Fruit fly (Drosophila melanogaster) whole organism, embryonic: ENCODE measurements around the gene Ctns.

Experiments used
- Atf-2 ChIP-seq: fragments of 200-800 bp; sonication (Bioruptor generic); optimal IDR thresholded peaks from 2 replicates; lab custom pipeline; 2016; ENCODE audit warnings: missing biosample characterization, missing genetic modification characterization
- CG10565 ChIP-seq: fragments of 200-800 bp; sonication (Bioruptor generic); optimal IDR thresholded peaks from 3 replicates; lab custom pipeline; 2016; ENCODE audit warnings: missing biosample characterization, mild to moderate bottlenecking, missing genetic modification characterization
- CG12659 ChIP-seq: fragments of 200-800 bp; sonication (Bioruptor generic); optimal IDR thresholded peaks from 3 replicates; lab custom pipeline; 2017; ENCODE audit warnings: mild to moderate bottlenecking, missing biosample characterization, missing genetic modification reagents, missing genetic modification characterization
- CG12744 ChIP-seq: fragments of 200-800 bp; sonication (Bioruptor generic); optimal IDR thresholded peaks from 2 replicates; lab custom pipeline; 2016; ENCODE audit warnings: missing biosample characterization, missing genetic modification characterization
- CG13424 ChIP-seq: fragments of 200-800 bp; sonication (Bioruptor generic); optimal IDR thresholded peaks from 2 replicates; lab custom pipeline; 2019; ENCODE audit warnings: missing biosample characterization, mild to moderate bottlenecking, missing genetic modification characterization, moderate library complexity
- CG14050 ChIP-seq: fragments of 200-800 bp; sonication (Bioruptor generic); IDR thresholded peaks from 3 replicates; pipeline ENCODE4 v1.3.6; 2022; ENCODE audit warnings: missing biosample characterization, missing genetic modification characterization
- CG14710 ChIP-seq: fragments of 200-800 bp; sonication (Bioruptor generic); optimal IDR thresholded peaks from 3 replicates; lab custom pipeline; 2019; ENCODE audit warnings: missing biosample characterization, mild to moderate bottlenecking, missing genetic modification characterization, moderate library complexity
- CG15269 ChIP-seq: fragments of 200-800 bp; sonication (Bioruptor generic); optimal IDR thresholded peaks from 2 replicates; lab custom pipeline; 2018; ENCODE audit warnings: missing biosample characterization, mild to moderate bottlenecking, missing genetic modification characterization, moderate library complexity
- CG15479 ChIP-seq: fragments of 200-800 bp; sonication (Bioruptor generic); optimal IDR thresholded peaks from 3 replicates; lab custom pipeline; 2019; ENCODE audit warnings: missing biosample characterization, mild to moderate bottlenecking, missing genetic modification characterization, moderate library complexity
- CG2116 ChIP-seq: fragments of 200-800 bp; sonication (Bioruptor generic); optimal IDR thresholded peaks from 3 replicates; lab custom pipeline; 2018; ENCODE audit warnings: missing biosample characterization, mild to moderate bottlenecking, missing genetic modification characterization
- CG2202 ChIP-seq: fragments of 200-800 bp; sonication (Bioruptor generic); optimal IDR thresholded peaks from 2 replicates; lab custom pipeline; 2018; ENCODE audit warnings: missing biosample characterization, mild to moderate bottlenecking, missing genetic modification characterization
- CG3065 ChIP-seq: fragments of 200-800 bp; sonication (Bioruptor generic); optimal IDR thresholded peaks from 2 replicates; lab custom pipeline; 2016; ENCODE audit warnings: missing biosample characterization, missing genetic modification characterization
- CG43689 ChIP-seq: fragments of 200-800 bp; sonication (Bioruptor generic); IDR thresholded peaks from 2 replicates; pipeline ENCODE4 v1.3.6; 2022; ENCODE audit warnings: missing biosample characterization, missing genetic modification characterization
- CG7357 ChIP-seq: fragments of 200-800 bp; sonication (Bioruptor generic); IDR thresholded peaks from 3 replicates; pipeline ENCODE4 v1.3.6; 2022; ENCODE audit warnings: missing biosample characterization, missing genetic modification characterization
- CG7745 ChIP-seq: fragments of 200-800 bp; sonication (Bioruptor generic); optimal IDR thresholded peaks from 2 replicates; lab custom pipeline; 2018; ENCODE audit warnings: missing biosample characterization, mild to moderate bottlenecking, missing genetic modification characterization, moderate library complexity
- CG7987 ChIP-seq: fragments of 200-800 bp; sonication (Bioruptor generic); optimal IDR thresholded peaks from 2 replicates; lab custom pipeline; 2018; ENCODE audit warnings: missing biosample characterization, mild to moderate bottlenecking, missing genetic modification characterization, moderate library complexity
- CG8290 ChIP-seq, 3 experiments: fragments of 200-800 bp; sonication (Bioruptor generic); optimal IDR thresholded peaks; 2 replicates each; lab custom pipeline; 2016 to 2019; ENCODE audit warnings: missing biosample characterization in 3 of 3, missing genetic modification characterization in 3 of 3, mild to moderate bottlenecking in 2 of 3, moderate library complexity in 1 of 3
- CG8944 ChIP-seq: fragments of 200-800 bp; sonication (Bioruptor generic); optimal IDR thresholded peaks from 3 replicates; lab custom pipeline; 2016; ENCODE audit warnings: missing biosample characterization, missing genetic modification characterization
- CG9437 ChIP-seq: fragments of 200-800 bp; sonication (Bioruptor generic); optimal IDR thresholded peaks from 2 replicates; lab custom pipeline; 2018; ENCODE audit warnings: missing biosample characterization, mild to moderate bottlenecking, missing genetic modification characterization
- CG9876 ChIP-seq: fragments of 200-800 bp; sonication (Bioruptor generic); optimal IDR thresholded peaks from 2 replicates; lab custom pipeline; 2016; ENCODE audit warnings: missing biosample characterization, missing genetic modification characterization
- CkIIα-i1 ChIP-seq: fragments of 200-800 bp; sonication (Bioruptor generic); IDR thresholded peaks from 2 replicates; pipeline ENCODE4 v1.3.6; 2022; ENCODE audit warnings: missing biosample characterization, missing genetic modification characterization
- Ets65A ChIP-seq: fragments of 200-800 bp; sonication (Bioruptor generic); peaks from one replicate; lab custom pipeline; 2016; ENCODE audit warnings: missing biosample characterization, missing genetic modification characterization
- Ets97D ChIP-seq: fragments of 200-800 bp; sonication (Bioruptor generic); optimal IDR thresholded peaks from 3 replicates; lab custom pipeline; 2016; ENCODE audit warnings: missing biosample characterization, missing genetic modification characterization
- GATAe ChIP-seq: fragments of 200-800 bp; sonication (Bioruptor generic); conservative IDR thresholded peaks from 2 replicates; pipeline ENCODE4 v1.3.6; 2022; ENCODE audit warnings: missing biosample characterization, missing genetic modification characterization
- HHEX ChIP-seq: fragments of 200-800 bp; sonication (Bioruptor generic); optimal IDR thresholded peaks from 3 replicates; lab custom pipeline; 2017; ENCODE audit warnings: missing biosample characterization, mild to moderate bottlenecking, missing genetic modification characterization, missing genetic modification reagents
- Lim3 ChIP-seq: fragments of 200-800 bp; sonication (Bioruptor generic); IDR thresholded peaks from 2 replicates; pipeline ENCODE4 v1.3.6; 2022; ENCODE audit warnings: missing biosample characterization, missing genetic modification characterization
- Optix ChIP-seq: fragments of 200-800 bp; sonication (Bioruptor generic); IDR thresholded peaks from 3 replicates; pipeline ENCODE4 v1.3.6; 2022; ENCODE audit warnings: missing biosample characterization, missing genetic modification characterization
- Ravus ChIP-seq: fragments of 200-800 bp; sonication (Bioruptor generic); IDR thresholded peaks from 2 replicates; pipeline ENCODE4 v1.3.6; 2022; ENCODE audit warnings: missing biosample characterization, missing genetic modification characterization
- TFAM ChIP-seq: fragments of 200-800 bp; sonication (Bioruptor generic); optimal IDR thresholded peaks from 2 replicates; lab custom pipeline; 2017; ENCODE audit warnings: missing biosample characterization, missing genetic modification characterization, inconsistent platforms
- Tbp ChIP-seq: fragments of >200 bp; optimal IDR thresholded peaks from 2 replicates; lab custom pipeline; 2018; ENCODE audit warnings: missing biosample characterization, missing genetic modification characterization
- Vsx1 ChIP-seq: fragments of 200-800 bp; sonication (Bioruptor generic); optimal IDR thresholded peaks from 2 replicates; lab custom pipeline; 2017; ENCODE audit warnings: missing biosample characterization, mild to moderate bottlenecking, missing genetic modification characterization, missing genetic modification reagents
- ara ChIP-seq: fragments of 200-800 bp; sonication (Bioruptor generic); IDR thresholded peaks from 2 replicates; pipeline ENCODE4 v1.3.6; 2022; ENCODE audit warnings: missing biosample characterization, missing genetic modification characterization
- ato ChIP-seq: fragments of 200-800 bp; sonication (Bioruptor generic); IDR thresholded peaks from 2 replicates; pipeline ENCODE4 v1.3.6; 2022; ENCODE audit warnings: missing biosample characterization, missing genetic modification characterization; ENCODE audit not compliant: partially characterized antibody
- bigmax ChIP-seq: fragments of 200-800 bp; sonication (Bioruptor generic); optimal IDR thresholded peaks from 2 replicates; lab custom pipeline; 2018; ENCODE audit warnings: missing biosample characterization, mild to moderate bottlenecking, missing genetic modification characterization
- fru ChIP-seq: fragments of >200 bp; optimal IDR thresholded peaks from 2 replicates; lab custom pipeline; 2017
- ftz-f1 ChIP-seq: fragments of 200-800 bp; sonication (Bioruptor generic); optimal IDR thresholded peaks from 2 replicates; lab custom pipeline; 2016; ENCODE audit warnings: missing biosample characterization, missing genetic modification characterization
- gcm2 ChIP-seq: fragments of 200-800 bp; sonication (Bioruptor generic); optimal IDR thresholded peaks from 2 replicates; lab custom pipeline; 2016; ENCODE audit warnings: missing biosample characterization, missing genetic modification characterization
- grn ChIP-seq: fragments of 200-800 bp; sonication (Bioruptor generic); optimal IDR thresholded peaks from 3 replicates; lab custom pipeline; 2017; ENCODE audit warnings: missing biosample characterization, missing genetic modification characterization
- hb ChIP-seq: fragments of 200-800 bp; sonication (Bioruptor generic); IDR thresholded peaks from 3 replicates; pipeline ENCODE4 v1.3.6; 2022; ENCODE audit warnings: missing biosample characterization, missing genetic modification characterization; ENCODE audit not compliant: partially characterized antibody
- jing ChIP-seq: fragments of 200-800 bp; sonication (Bioruptor generic); optimal IDR thresholded peaks from 2 replicates; lab custom pipeline; 2018; ENCODE audit warnings: missing biosample characterization, mild to moderate bottlenecking, missing genetic modification characterization
- lbe ChIP-seq: fragments of 200-800 bp; sonication (Bioruptor generic); optimal IDR thresholded peaks from 2 replicates; lab custom pipeline; 2016; ENCODE audit warnings: missing biosample characterization, mild to moderate bottlenecking, missing genetic modification characterization
- p53 ChIP-seq: fragments of 200-800 bp; sonication (Bioruptor generic); optimal IDR thresholded peaks from 2 replicates; lab custom pipeline; 2016; ENCODE audit warnings: missing biosample characterization, missing genetic modification characterization
- pb ChIP-seq: fragments of 200-800 bp; sonication (Bioruptor generic); optimal IDR thresholded peaks from 3 replicates; lab custom pipeline; 2016; ENCODE audit warnings: missing biosample characterization, missing genetic modification characterization
- pfk ChIP-seq: fragments of 200-800 bp; sonication (Bioruptor generic); optimal IDR thresholded peaks from 2 replicates; lab custom pipeline; 2018; ENCODE audit warnings: missing biosample characterization, mild to moderate bottlenecking, missing genetic modification characterization, moderate library complexity
- pros ChIP-seq: fragments of 200-800 bp; sonication (Bioruptor generic); optimal IDR thresholded peaks from 3 replicates; lab custom pipeline; 2019; ENCODE audit warnings: missing biosample characterization, mild to moderate bottlenecking, missing genetic modification characterization, moderate library complexity
- run ChIP-seq: fragments of 200-800 bp; sonication (Bioruptor generic); optimal IDR thresholded peaks from 3 replicates; lab custom pipeline; 2018; ENCODE audit warnings: missing biosample characterization, mild to moderate bottlenecking, missing genetic modification characterization
- seq ChIP-seq: fragments of 200-800 bp; sonication (Bioruptor generic); IDR thresholded peaks from 2 replicates; pipeline ENCODE4 v1.3.6; 2022; ENCODE audit warnings: missing biosample characterization, missing genetic modification characterization
- twi ChIP-seq: fragments of 200-800 bp; optimal IDR thresholded peaks from 2 replicates; lab custom pipeline; 2019; ENCODE audit warnings: missing biosample characterization, mild to moderate bottlenecking, missing genetic modification characterization, moderate library complexity
- wdn ChIP-seq: fragments of 200-800 bp; sonication (Bioruptor generic); IDR thresholded peaks from 2 replicates; pipeline ENCODE4 v1.3.6; 2022; ENCODE audit warnings: missing biosample characterization, missing genetic modification characterization

Ctns gene

DNA sequence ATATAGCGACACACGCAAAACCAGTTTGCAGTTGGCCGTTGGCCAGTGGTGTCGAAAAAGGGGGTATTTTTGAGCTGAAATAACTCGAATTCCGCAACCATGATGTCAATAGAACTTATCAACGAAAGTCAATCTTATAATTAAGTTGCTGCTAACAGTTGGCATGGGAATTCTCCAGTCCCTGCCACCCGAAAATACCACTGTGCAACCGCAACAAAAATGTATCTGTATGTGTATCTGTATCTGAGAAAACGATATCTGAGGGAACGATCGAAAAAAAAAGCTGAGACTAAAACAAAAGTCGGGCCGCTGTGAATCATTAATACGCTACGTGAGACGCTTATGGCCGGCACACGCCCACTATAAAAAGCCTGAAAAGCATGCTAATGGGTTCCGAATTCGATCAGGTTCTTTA is 12.2 kb downstream of the Ctns start (continued):
- TF ChIP-seq Vsx1 (GFP tag; lab: Kevin White, UChicago) = no peak
- no peak for TF ChIP-seq gcm2 (GFP tag; lab: Kevin White, UChicago)
- no peak for TF ChIP-seq CG2202 (tag; lab: Kevin White, UChicago)
- TF ChIP-seq p53 (GFP tag; lab: Kevin White, UChicago) = no peak
- TF ChIP-seq CG13424 (tag; lab: Kevin White, UChicago) = peak; percentile 27
- TF ChIP-seq lbe = peak; percentile 87
- TF ChIP-seq CG8944 (GFP tag; lab: Kevin White, UChicago) = no peak
- peak; percentile 38 for TF ChIP-seq seq (GFP tag; lab: Robert Waterston, UW)
- no peak for TF ChIP-seq hb (GFP tag; lab: Robert Waterston, UW)
- TF ChIP-seq Ravus (GFP tag; lab: Robert Waterston, UW) = no peak
- TF ChIP-seq wdn = peak; percentile 44; the same call in 1 of the 2 replicates
- no peak for TF ChIP-seq CG8290 (GFP tag; optimal IDR thresholded peaks at IDR 0.05; lab: Kevin White, UChicago)
- TF ChIP-seq CG8290 (tag; optimal IDR thresholded peaks at IDR 0.05; lab: Kevin White, UChicago) = peak in 1 of 2 experiments; percentile 77
- 0 out of 3 replicates have a peak, but pooled peaks have one; percentile 47 for TF ChIP-seq CG7357 (GFP tag; lab: Robert Waterston, UW)
- TF ChIP-seq Tbp (GFP tag; lab: Kevin White, UChicago) = no peak
- no peak for TF ChIP-seq CG2116 (GFP tag; lab: Kevin White, UChicago)
- TF ChIP-seq CG7987 (GFP tag; lab: Kevin White, UChicago) = no peak
- no peak for TF ChIP-seq Atf-2
- no peak for TF ChIP-seq ftz-f1 (GFP tag; lab: Kevin White, UChicago)
- no peak for TF ChIP-seq CG10565 (GFP tag; lab: Kevin White, UChicago)
- TF ChIP-seq run = no peak
- TF ChIP-seq Optix = 0 out of 3 replicates have a peak, but pooled peaks have one; percentile 29
- peak; percentile 11 for TF ChIP-seq HHEX (GFP tag; lab: Kevin White, UChicago)
- no peak for TF ChIP-seq CG9437
- TF ChIP-seq CG15479 (GFP tag; lab: Kevin White, UChicago) = no peak
- no peak for TF ChIP-seq CG14710 (tag; lab: Kevin White, UChicago)
- TF ChIP-seq, all 482 proteins: peak for 178

DNA sequence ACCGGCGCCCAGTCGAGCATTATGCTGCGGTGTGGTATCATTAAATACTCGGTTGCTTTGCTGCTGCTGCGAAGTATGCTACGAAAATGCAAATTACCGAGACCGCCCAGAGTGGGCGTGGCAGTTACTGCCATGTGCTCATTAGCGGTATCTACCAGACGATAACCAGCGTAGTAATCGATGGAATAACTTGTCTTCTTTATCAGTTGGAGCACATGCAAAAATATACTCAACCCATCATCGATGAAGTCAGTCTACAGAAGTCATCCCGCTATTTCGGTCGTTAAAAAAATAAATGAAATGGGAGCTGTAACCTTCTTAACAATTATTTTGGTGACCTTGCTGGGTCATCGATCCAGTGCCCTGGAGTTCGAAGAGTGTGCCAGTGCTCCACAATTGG is 15.1 kb downstream of the Ctns start, which contains the start of gene CG13837:
CG13837 (plus strand) TSS at position 301 of the 400 bp plus-strand sequence.
- TF ChIP-seq bigmax (GFP tag; lab: Kevin White, UChicago) (no peak), CG3065 (GFP tag; lab: Kevin White, UChicago) (peak; percentile 75)

DNA sequence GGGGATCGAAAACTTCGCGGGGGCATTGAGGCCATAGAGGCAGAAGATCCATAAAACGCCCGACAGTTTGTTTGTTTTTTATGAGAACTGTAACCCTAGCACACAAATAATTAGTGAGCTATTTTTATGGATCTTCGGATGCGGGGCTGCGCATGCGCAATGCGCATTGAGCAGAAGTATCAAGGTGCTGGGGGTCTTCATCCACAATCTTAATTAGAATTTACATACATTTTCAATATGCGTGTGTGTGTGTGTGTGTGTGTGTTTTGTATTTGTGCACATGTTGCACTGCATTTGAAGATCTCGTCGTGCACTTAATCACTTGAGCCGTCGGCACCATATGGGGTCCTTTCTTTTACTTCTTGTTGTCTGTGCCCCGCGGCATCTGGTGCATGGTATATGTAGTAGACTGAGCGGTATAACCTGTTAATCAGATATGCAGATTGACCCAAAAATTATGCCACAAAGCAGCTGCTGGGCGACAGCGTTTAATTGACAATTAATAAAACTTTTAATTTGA is 16.0 kb downstream of the Ctns start:
- TF ChIP-seq Lim3 (GFP tag; lab: Robert Waterston, UW) (no peak), jing (GFP tag; lab: Kevin White, UChicago) (no peak), twi (tag; lab: Kevin White, UChicago) (peak; percentile 97), ara (GFP tag; lab: Robert Waterston, UW) (no peak), CG9876 (GFP tag; lab: Kevin White, UChicago) (no peak), pb (GFP tag; lab: Kevin White, UChicago) (no peak), ato (no peak), GATAe (GFP tag; lab: Robert Waterston, UW) (no peak), grn (no peak), pros (GFP tag; lab: Kevin White, UChicago) (peak; percentile 45), Ets97D (GFP tag; lab: Kevin White, UChicago) (no peak), CG14050 (no peak), seq (GFP tag; lab: Robert Waterston, UW) (no peak), fru (lab: Kevin White, UChicago) (no peak), CG12744 (GFP tag; lab: Kevin White, UChicago) (no peak), CG15269 (tag; lab: Kevin White, UChicago) (no peak), CG7745 (tag; lab: Kevin White, UChicago) (peak; percentile 85), CG12659 (GFP tag; lab: Kevin White, UChicago) (no peak), TFAM (GFP tag; lab: Kevin White, UChicago) (no peak), CG2116 (GFP tag; lab: Kevin White, UChicago) (no peak), pfk (no peak), CkIIα-i1 (GFP tag; lab: Robert Waterston, UW) (no peak), Ets65A (GFP tag; lab: Kevin White, UChicago) (peak; percentile 1), CG43689 (GFP tag; lab: Robert Waterston, UW) (no peak)
